Fruit fly (Drosophila melanogaster): ENCODE data around the gene mRpL9.

Gene mRpL9

dm6 chr3R:15366839-15367238 is 36.3 kb downstream of the mRpL9 start (continued):
- TF ChIP-seq CG3163 (GFP tag; optimal IDR thresholded peaks at IDR 0.05) (no peak), tap (tag; optimal IDR thresholded peaks at IDR 0.05) (no peak), jing (GFP tag; optimal IDR thresholded peaks at IDR 0.05) (no peak), psq (GFP tag; optimal IDR thresholded peaks at IDR 0.05) (no peak), gsb-n (tag; optimal IDR thresholded peaks at IDR 0.05) (no peak), CG12769 (tag; optimal IDR thresholded peaks at IDR 0.05) (no peak), wor (GFP tag; IDR thresholded peaks at IDR 0.05) (no peak), bab2 (GFP tag; optimal IDR thresholded peaks at IDR 0.05) (no peak), CG16863 (GFP tag; optimal IDR thresholded peaks at IDR 0.05) (no peak), org-1 (GFP tag; optimal IDR thresholded peaks at IDR 0.05) (no peak), CG14050 (GFP tag; IDR thresholded peaks at IDR 0.05) (no peak), tio (GFP tag; optimal IDR thresholded peaks at IDR 0.05) (no peak), ase (GFP tag; IDR thresholded peaks at IDR 0.05) (no peak), CG18476 (GFP tag; optimal IDR thresholded peaks at IDR 0.05) (peak; percentile 4), ranshi (GFP tag; IDR thresholded peaks at IDR 0.05) (peak; percentile 41; the same call in 1 of the 2 replicates), CG2202 (tag; optimal IDR thresholded peaks at IDR 0.05) (no peak), CG7963 (GFP tag; IDR thresholded peaks at IDR 0.05; ENCODE audit: partially characterized antibody) (no peak), Nf-YB (GFP tag; optimal IDR thresholded peaks at IDR 0.05) (no peak), CG32772 (GFP tag; IDR thresholded peaks at IDR 0.05) (peak; percentile 42; the same call in 1 of the 2 replicates), ham (GFP tag; IDR thresholded peaks at IDR 0.05) (no peak), Ravus (GFP tag; IDR thresholded peaks at IDR 0.05) (no peak), pzg (GFP tag; optimal IDR thresholded peaks at IDR 0.05) (no peak), CG13775 (GFP tag; optimal IDR thresholded peaks at IDR 0.05) (no peak), CG15269 (tag; optimal IDR thresholded peaks at IDR 0.05) (no peak), Nf-YC (tag; optimal IDR thresholded peaks at IDR 0.05) (no peak), CG4707 (GFP tag; optimal IDR thresholded peaks at IDR 0.05) (no peak), Dbx (GFP tag; IDR thresholded peaks at IDR 0.05) (0 out of 3 replicates have a peak, but pooled peaks have one; percentile 29), CG4424 (GFP tag; optimal IDR thresholded peaks at IDR 0.05) (no peak), cg (GFP tag; optimal IDR thresholded peaks at IDR 0.05) (no peak), slp2 (GFP tag; optimal IDR thresholded peaks at IDR 0.05) (no peak), CG1602 (GFP tag; optimal IDR thresholded peaks at IDR 0.05) (no peak), pnt (GFP tag; optimal IDR thresholded peaks at IDR 0.05) (no peak), CG15514 (GFP tag; optimal IDR thresholded peaks at IDR 0.05) (no peak), NFAT (GFP tag; IDR thresholded peaks at IDR 0.05) (no peak), dysf (GFP tag; IDR thresholded peaks at IDR 0.05) (peak; percentile 40; the same call in 1 of the 3 replicates), HHEX (GFP tag; optimal IDR thresholded peaks at IDR 0.05) (no peak), CG7556 (GFP tag; optimal IDR thresholded peaks at IDR 0.05) (peak; percentile 73), aop (GFP tag; IDR thresholded peaks at IDR 0.05) (no peak), phol (tag; optimal IDR thresholded peaks at IDR 0.05) (peak; percentile 32), CG18619 (GFP tag; optimal IDR thresholded peaks at IDR 0.05) (no peak), caup (GFP tag; optimal IDR thresholded peaks at IDR 0.05; ENCODE audit: severe bottlenecking) (no peak), ewg (GFP tag; optimal IDR thresholded peaks at IDR 0.05) (peak; percentile 83), CG30403 (GFP tag; optimal IDR thresholded peaks at IDR 0.05) (peak; percentile 63), rib (GFP tag; IDR thresholded peaks at IDR 0.05) (no peak), CG9609 (GFP tag; optimal IDR thresholded peaks at IDR 0.05) (no peak), lbe (GFP tag; optimal IDR thresholded peaks at IDR 0.05) (no peak), sob (GFP tag; IDR thresholded peaks at IDR 0.05) (no peak), CG1832 (GFP tag; optimal IDR thresholded peaks at IDR 0.05) (no peak), CG4360 (GFP tag; IDR thresholded peaks at IDR 0.05) (no peak), Asciz (GFP tag; optimal IDR thresholded peaks at IDR 0.05) (no peak), E2f2 (GFP tag; IDR thresholded peaks at IDR 0.05) (no peak), Myb (GFP tag; optimal IDR thresholded peaks at IDR 0.05) (no peak)
